Worm (Caenorhabditis elegans): ENCODE measurements around the gene C10E2.2.
A peak's percentile ranks its signal among the peaks of the same experiment; 100 is the strongest.

C10E2.2 gene

ce11 chrX:16792700-16793176 is 47.7 kb downstream of the C10E2.2 start, which contains the start of gene got-1.2:
Gene got-1.2 (minus strand): TSS chrX:16793126.
- TF ChIP-seq unc-3 (GFP tag; conservative IDR thresholded peaks at IDR 0.05), result no peak
- no peak for TF ChIP-seq unc-3 (tag; optimal IDR thresholded peaks at IDR 0.05)
- no peak for TF ChIP-seq che-1 (tag; optimal IDR thresholded peaks at IDR 0.05)
- TF ChIP-seq hlh-15 (tag; optimal IDR thresholded peaks at IDR 0.05), result no peak
- TF ChIP-seq rnt-1 (tag; optimal IDR thresholded peaks at IDR 0.05), result no peak
- TF ChIP-seq tbx-2 (tag; optimal IDR thresholded peaks at IDR 0.05), result no peak
- no peak for TF ChIP-seq ceh-45 (GFP tag; IDR thresholded peaks at IDR 0.05)
- no peak for TF ChIP-seq pha-4 (tag; optimal IDR thresholded peaks at IDR 0.05)
- TF ChIP-seq sdc-2 (tag; optimal IDR thresholded peaks at IDR 0.05), result no peak

ce11 chrX:16793470-16793869 is 48.4 kb downstream of the C10E2.2 start:
- no peak for TF ChIP-seq K09A11.1 (tag; optimal IDR thresholded peaks at IDR 0.05; ENCODE audit: insufficient read depth)
- TF ChIP-seq dmd-4 (tag; optimal IDR thresholded peaks at IDR 0.05; ENCODE audit: borderline replicate concordance), result no peak
- TF ChIP-seq ceh-14 (tag; optimal IDR thresholded peaks at IDR 0.05), result no peak
- TF ChIP-seq ceh-22 (tag; optimal IDR thresholded peaks at IDR 0.05), result no peak
- TF ChIP-seq pax-1 (tag; optimal IDR thresholded peaks at IDR 0.05), result no peak

- TF ChIP-seq pha-4 (tag; optimal IDR thresholded peaks at IDR 0.05) (no peak), sdc-2 (tag; optimal IDR thresholded peaks at IDR 0.05) (no peak), rnt-1 (tag; optimal IDR thresholded peaks at IDR 0.05) (peak; percentile 30)
These were observed 50.9 kb downstream of the C10E2.2 start, which contains the start of gene aak-2 for ce11 chrX:16795978-16796377. Gene aak-2 (plus strand): TSS chrX:16796087.

ce11 chrX:16796826-16797225 is 51.8 kb downstream of the C10E2.2 start:
- TF ChIP-seq ceh-14 (tag; optimal IDR thresholded peaks at IDR 0.05) (no peak), hlh-30 (tag; optimal IDR thresholded peaks at IDR 0.05; ENCODE audit: insufficient read depth) (peak; percentile 88), ref-2 (tag; optimal IDR thresholded peaks at IDR 0.05) (peak; percentile 41), unc-55 (GFP tag; optimal IDR thresholded peaks at IDR 0.05) (no peak), npax-4 (tag; optimal IDR thresholded peaks at IDR 0.05) (no peak), eyg-1 (tag; optimal IDR thresholded peaks at IDR 0.05) (no peak), pax-1 (tag; optimal IDR thresholded peaks at IDR 0.05) (no peak), fax-1 (tag; optimal IDR thresholded peaks at IDR 0.05) (no peak), ceh-6 (GFP tag; optimal IDR thresholded peaks at IDR 0.05) (no peak), ceh-31 (tag; optimal IDR thresholded peaks at IDR 0.05) (peak; percentile 83), T23F11.4 (GFP tag; optimal IDR thresholded peaks at IDR 0.05) (no peak), C08G9.2 (tag; optimal IDR thresholded peaks at IDR 0.05) (no peak), pros-1 (tag; optimal IDR thresholded peaks at IDR 0.05) (no peak), nfya-1 (tag; optimal IDR thresholded peaks at IDR 0.05) (peak; percentile 45), mec-3 (tag; optimal IDR thresholded peaks at IDR 0.05; ENCODE audit: borderline replicate concordance) (no peak), gmeb-2 (tag; optimal IDR thresholded peaks at IDR 0.05) (no peak), zip-5 (tag; optimal IDR thresholded peaks at IDR 0.05) (no peak), tbx-2 (tag; optimal IDR thresholded peaks at IDR 0.05) (peak; percentile 68), unc-86 (tag; optimal IDR thresholded peaks at IDR 0.05) (no peak), ahr-1 (tag; optimal IDR thresholded peaks at IDR 0.05) (no peak), hlh-6 (tag; optimal IDR thresholded peaks at IDR 0.05) (peak; percentile 39), Y22D7AL.16 (tag; optimal IDR thresholded peaks at IDR 0.05) (no peak), hlh-8 (tag; optimal IDR thresholded peaks at IDR 0.05) (no peak), ceh-45 (GFP tag; IDR thresholded peaks at IDR 0.05) (no peak), pqm-1 (tag; optimal IDR thresholded peaks at IDR 0.05) (peak; percentile 19), K09A11.1 (tag; optimal IDR thresholded peaks at IDR 0.05; ENCODE audit: insufficient read depth) (no peak), ceh-9 (tag; optimal IDR thresholded peaks at IDR 0.05) (no peak), ama-1 (optimal IDR thresholded peaks at IDR 0.05) (no peak), lin-11 (tag; optimal IDR thresholded peaks at IDR 0.05) (no peak), ceh-24 (tag; optimal IDR thresholded peaks at IDR 0.05) (no peak), ceh-2 (tag; optimal IDR thresholded peaks at IDR 0.05) (no peak), sox-4 (tag; optimal IDR thresholded peaks at IDR 0.05) (no peak), dve-1 (tag; optimal IDR thresholded peaks at IDR 0.05) (no peak), ceh-19 (GFP tag; optimal IDR thresholded peaks at IDR 0.05) (no peak), ceh-30 (tag; optimal IDR thresholded peaks at IDR 0.05) (peak; percentile 14), ceh-18 (tag; optimal IDR thresholded peaks at IDR 0.05) (peak; percentile 92), hlh-13 (GFP tag; optimal IDR thresholded peaks at IDR 0.05) (no peak), che-1 (tag; optimal IDR thresholded peaks at IDR 0.05) (peak; percentile 37), elt-2 (tag; optimal IDR thresholded peaks at IDR 0.05) (no peak)
